Worm (Caenorhabditis elegans) whole organism, midembryonic: ENCODE results near the gene gcy-32.

Source experiments
- T22C8.4 ChIP-seq: fragments of 200-800 bp; sonication (Bioruptor generic); IDR thresholded peaks from 2 replicates; pipeline ENCODE4 v1.3.6; 2022; ENCODE audit warnings: missing genetic modification characterization, missing compliant biosample characterization
- cog-1 ChIP-seq: sonication (generic microtip); optimal IDR thresholded peaks from 2 replicates; lab custom pipeline; 2016; ENCODE audit warnings: missing genetic modification characterization, missing compliant biosample characterization
- flt-1 ChIP-seq: fragments of 200-800 bp; sonication (Bioruptor generic); IDR thresholded peaks from 2 replicates; pipeline ENCODE4 v1.3.6; 2022; ENCODE audit warnings: missing genetic modification characterization, missing compliant biosample characterization
- klf-2 ChIP-seq: fragments of 200-800 bp; sonication (Bioruptor generic); conservative IDR thresholded peaks from 2 replicates; pipeline ENCODE4 v1.3.6; 2022; ENCODE audit warnings: missing genetic modification reagents, missing genetic modification characterization, missing compliant biosample characterization
- med-1 ChIP-seq: sonication (generic microtip); optimal IDR thresholded peaks from 2 replicates; lab custom pipeline; 2017; ENCODE audit warnings: missing genetic modification characterization, mild to moderate bottlenecking, missing compliant biosample characterization, antibody characterized with exemption, missing genetic modification reagents; ENCODE audit not compliant: insufficient read depth
- ref-1 ChIP-seq: fragments of 200-800 bp; sonication (Bioruptor generic); conservative IDR thresholded peaks from 2 replicates; pipeline ENCODE4 v1.3.6; 2022; ENCODE audit warnings: missing genetic modification reagents, missing genetic modification characterization, missing compliant biosample characterization
- tab-1 ChIP-seq: fragments of 200-800 bp; sonication (Bioruptor generic); IDR thresholded peaks from 2 replicates; pipeline ENCODE4 v1.3.6; 2022; ENCODE audit warnings: missing genetic modification characterization, missing compliant biosample characterization
- ztf-23 ChIP-seq: fragments of 200-800 bp; sonication (Bioruptor generic); IDR thresholded peaks from 2 replicates; pipeline ENCODE4 v1.3.6; 2022; ENCODE audit warnings: missing genetic modification reagents, missing genetic modification characterization, missing compliant biosample characterization
- ztf-29 ChIP-seq: fragments of 200-800 bp; sonication (Bioruptor generic); IDR thresholded peaks from 2 replicates; pipeline ENCODE4 v1.3.6; 2022; ENCODE audit warnings: missing genetic modification reagents, missing genetic modification characterization, missing compliant biosample characterization

Gene gcy-32

ce11 chrV:13915390-13915789 lies at the start of gene gcy-32:
gcy-32 (minus strand) TSS chrV:13915490.
- TF ChIP-seq klf-2 (GFP tag; lab: Robert Waterston, UW), result no peak
- TF ChIP-seq ref-1 (GFP tag; lab: Robert Waterston, UW), result no peak
- TF ChIP-seq T22C8.4, result no peak
- TF ChIP-seq ztf-29, result no peak
- TF ChIP-seq cog-1 (tag; lab: Kevin White, UChicago), result no peak
- no peak for TF ChIP-seq tab-1 (GFP tag; lab: Robert Waterston, UW)
- no peak for TF ChIP-seq ztf-23 (GFP tag; lab: Robert Waterston, UW)
- TF ChIP-seq med-1 (GFP tag; lab: Kevin White, UChicago), result no peak
- no peak for TF ChIP-seq flt-1 (GFP tag; lab: Robert Waterston, UW)

- TF ChIP-seq T22C8.4, result no peak
- no peak for TF ChIP-seq ztf-29
- TF ChIP-seq flt-1 (GFP tag; lab: Robert Waterston, UW), result no peak
- no peak for TF ChIP-seq tab-1 (GFP tag; lab: Robert Waterston, UW)
- TF ChIP-seq med-1 (GFP tag; lab: Kevin White, UChicago), result no peak
- no peak for TF ChIP-seq ref-1 (GFP tag; lab: Robert Waterston, UW)
- no peak for TF ChIP-seq ztf-23 (GFP tag; lab: Robert Waterston, UW)
- TF ChIP-seq cog-1 (tag; lab: Kevin White, UChicago), result no peak
- no peak for TF ChIP-seq klf-2 (GFP tag; lab: Robert Waterston, UW)
Observed at ce11 chrV:13963279-13963976, 48.1 kb upstream of the gcy-32 start, which contains the start of gene sao-1. sao-1 (plus strand) TSS chrV:13963926.

ce11 chrV:13961927-13962419 lies 46.7 kb upstream of the gcy-32 start, which contains the start of the genes algn-13 and R10D12.13:
algn-13 (minus strand) TSS chrV:13961977.
R10D12.13 (plus strand) TSS chrV:13962417.
- TF ChIP-seq ref-1 (GFP tag; lab: Robert Waterston, UW), result no peak; the same call in 1 of the 2 replicates
- TF ChIP-seq klf-2 (GFP tag; lab: Robert Waterston, UW), result peak; percentile 82; the same call in 1 of the 2 replicates
- peak; percentile 68 for TF ChIP-seq ztf-29
- peak; percentile 89 for TF ChIP-seq tab-1 (GFP tag; lab: Robert Waterston, UW)
- peak; percentile 95 for TF ChIP-seq med-1 (GFP tag; lab: Kevin White, UChicago)
- TF ChIP-seq cog-1 (tag; lab: Kevin White, UChicago), result peak; percentile 71
- peak; percentile 88 for TF ChIP-seq flt-1 (GFP tag; lab: Robert Waterston, UW)
- peak; percentile 89 for TF ChIP-seq ztf-23 (GFP tag; lab: Robert Waterston, UW)
- TF ChIP-seq T22C8.4, result peak; percentile 68

- TF ChIP-seq tab-1 (GFP tag; lab: Robert Waterston, UW) (no peak), ztf-23 (GFP tag; lab: Robert Waterston, UW) (no peak), med-1 (GFP tag; lab: Kevin White, UChicago) (no peak), ref-1 (GFP tag; lab: Robert Waterston, UW) (no peak), flt-1 (GFP tag; lab: Robert Waterston, UW) (no peak), ztf-29 (no peak), T22C8.4 (no peak), cog-1 (tag; lab: Kevin White, UChicago) (no peak), klf-2 (GFP tag; lab: Robert Waterston, UW) (no peak)
Observed at ce11 chrV:13960916-13961315, 45.6 kb upstream of the gcy-32 start, which contains the start of gene srh-24. srh-24 (minus strand) TSS chrV:13961016.

- no peak for TF ChIP-seq flt-1 (GFP tag; lab: Robert Waterston, UW)
- no peak for TF ChIP-seq ref-1 (GFP tag; lab: Robert Waterston, UW)
Observed at ce11 chrV:13958247-13958646, 43.0 kb upstream of the gcy-32 start, which contains the start of gene R10D12.10. R10D12.10 (minus strand) TSS chrV:13958347.

ce11 chrV:13957691-13958090 lies 42.4 kb upstream of the gcy-32 start:
- TF ChIP-seq cog-1 (tag; lab: Kevin White, UChicago) (no peak), T22C8.4 (no peak), ztf-23 (GFP tag; lab: Robert Waterston, UW) (no peak), klf-2 (GFP tag; lab: Robert Waterston, UW) (no peak), ztf-29 (no peak), med-1 (GFP tag; lab: Kevin White, UChicago) (no peak), flt-1 (GFP tag; lab: Robert Waterston, UW) (no peak), tab-1 (GFP tag; lab: Robert Waterston, UW) (no peak), ref-1 (GFP tag; lab: Robert Waterston, UW) (no peak)

ce11 chrV:13955370-13956089 lies 40.2 kb upstream of the gcy-32 start:
- TF ChIP-seq tab-1 (GFP tag; lab: Robert Waterston, UW) (no peak), ztf-23 (GFP tag; lab: Robert Waterston, UW) (no peak), med-1 (GFP tag; lab: Kevin White, UChicago) (no peak), ztf-29 (no peak), cog-1 (tag; lab: Kevin White, UChicago) (no peak)

- TF ChIP-seq ref-1 (GFP tag; lab: Robert Waterston, UW) (no peak), klf-2 (GFP tag; lab: Robert Waterston, UW) (no peak), ztf-29 (no peak), T22C8.4 (no peak), cog-1 (tag; lab: Kevin White, UChicago) (no peak), ztf-23 (GFP tag; lab: Robert Waterston, UW) (no peak), tab-1 (GFP tag; lab: Robert Waterston, UW) (no peak), flt-1 (GFP tag; lab: Robert Waterston, UW) (no peak), med-1 (GFP tag; lab: Kevin White, UChicago) (no peak)
Observed at ce11 chrV:13954056-13954455, 38.8 kb upstream of the gcy-32 start, which contains the start of gene swt-6. swt-6 (plus strand) TSS chrV:13954356.
